Fruit fly (Drosophila melanogaster) whole organism, embryonic: Measurements from ENCODE around the gene deltaCOP.

Experiments
- Antp ChIP-seq: fragments of 200-800 bp; sonication (Bioruptor generic); optimal IDR thresholded peaks from 3 replicates; lab custom pipeline; 2016; ENCODE audit warnings: missing biosample characterization, missing genetic modification characterization
- Atf3 ChIP-seq: fragments of 200-800 bp; sonication (Bioruptor generic); optimal IDR thresholded peaks from 3 replicates; lab custom pipeline; 2016; ENCODE audit warnings: missing biosample characterization, missing genetic modification characterization
- Awh ChIP-seq: fragments of 200-800 bp; sonication (Bioruptor generic); IDR thresholded peaks from 2 replicates; pipeline ENCODE4, ENCODE4 v1.3.6; 2022; ENCODE audit warnings: missing biosample characterization, missing genetic modification characterization
- BEAF-32 ChIP-seq: fragments of 200-800 bp; sonication (Bioruptor generic); optimal IDR thresholded peaks from 3 replicates; lab custom pipeline; 2017; ENCODE audit warnings: missing biosample characterization, missing genetic modification characterization, mild to moderate bottlenecking, moderate library complexity, missing genetic modification reagents
- CG10267 ChIP-seq: fragments of 200-800 bp; sonication (Bioruptor generic); optimal IDR thresholded peaks from 2 replicates; lab custom pipeline; 2018; ENCODE audit warnings: missing biosample characterization, mild to moderate bottlenecking, missing genetic modification characterization, moderate library complexity
- CG11085 ChIP-seq: fragments of 200-800 bp; sonication (Bioruptor generic); IDR thresholded peaks from 2 replicates; pipeline ENCODE4 v1.3.6; 2022; ENCODE audit warnings: missing biosample characterization, missing genetic modification characterization
- CG11456 ChIP-seq: fragments of 200-800 bp; sonication (Bioruptor generic); IDR thresholded peaks from 3 replicates; pipeline ENCODE4 v1.3.6; 2022; ENCODE audit warnings: missing biosample characterization, missing genetic modification characterization
- CG12769 ChIP-seq: fragments of 200-800 bp; sonication (Bioruptor generic); optimal IDR thresholded peaks from 2 replicates; lab custom pipeline; 2019; ENCODE audit warnings: missing biosample characterization, mild to moderate bottlenecking, missing genetic modification characterization, moderate library complexity
- CG14050 ChIP-seq: fragments of 200-800 bp; sonication (Bioruptor generic); IDR thresholded peaks from 3 replicates; pipeline ENCODE4 v1.3.6; 2022; ENCODE audit warnings: missing biosample characterization, missing genetic modification characterization
- CG14860 ChIP-seq: fragments of 200-800 bp; sonication (Bioruptor generic); IDR thresholded peaks from 3 replicates; pipeline ENCODE4 v1.3.6; 2022; ENCODE audit warnings: missing biosample characterization, missing genetic modification characterization; ENCODE audit not compliant: partially characterized antibody
- CG15601 ChIP-seq: fragments of 200-800 bp; sonication (Bioruptor generic); optimal IDR thresholded peaks from 3 replicates; lab custom pipeline; 2019; ENCODE audit warnings: missing biosample characterization, mild to moderate bottlenecking, missing genetic modification characterization, moderate library complexity
- CG16779 ChIP-seq: fragments of 200-800 bp; sonication (Bioruptor generic); IDR thresholded peaks from 2 replicates; pipeline ENCODE4 v1.3.6; 2022; ENCODE audit warnings: missing biosample characterization, missing genetic modification characterization
- CG16813 ChIP-seq: fragments of 200-800 bp; sonication (Bioruptor generic); IDR thresholded peaks from 3 replicates; pipeline ENCODE4 v1.3.6; 2022; ENCODE audit warnings: missing biosample characterization, missing genetic modification characterization; ENCODE audit not compliant: partially characterized antibody
- CG17385 ChIP-seq: fragments of 200-800 bp; sonication (Bioruptor generic); optimal IDR thresholded peaks from 3 replicates; lab custom pipeline; 2018; ENCODE audit warnings: missing biosample characterization, mild to moderate bottlenecking, missing genetic modification characterization
- CG2875 ChIP-seq: fragments of 200-800 bp; sonication (Bioruptor generic); optimal IDR thresholded peaks from 2 replicates; lab custom pipeline; 2017; ENCODE audit warnings: missing biosample characterization, mild to moderate bottlenecking, missing genetic modification characterization, missing genetic modification reagents
- CG32767 ChIP-seq: fragments of 200-800 bp; sonication (Bioruptor generic); IDR thresholded peaks from 2 replicates; pipeline ENCODE4 v1.3.6; 2022; ENCODE audit warnings: missing biosample characterization, missing genetic modification characterization
- CG33557 ChIP-seq: fragments of 200-800 bp; sonication (Bioruptor generic); optimal IDR thresholded peaks from 2 replicates; lab custom pipeline; 2019; ENCODE audit warnings: missing biosample characterization, mild to moderate bottlenecking, missing genetic modification characterization, moderate library complexity
- CG4617 ChIP-seq: fragments of 200-800 bp; sonication (Bioruptor generic); optimal IDR thresholded peaks from 3 replicates; lab custom pipeline; 2016; ENCODE audit warnings: missing biosample characterization, missing genetic modification characterization, borderline replicate concordance
- CG6654 ChIP-seq: fragments of 200-800 bp; sonication (Bioruptor generic); optimal IDR thresholded peaks from 2 replicates; lab custom pipeline; 2017; ENCODE audit warnings: missing biosample characterization, mild to moderate bottlenecking, missing genetic modification characterization
- CG6765 ChIP-seq: fragments of 200-800 bp; sonication (Bioruptor generic); optimal IDR thresholded peaks from 3 replicates; lab custom pipeline; 2017; ENCODE audit warnings: missing biosample characterization, mild to moderate bottlenecking, missing genetic modification characterization
- CG8089 ChIP-seq: fragments of 200-800 bp; sonication (Bioruptor generic); optimal IDR thresholded peaks from 3 replicates; lab custom pipeline; 2016; ENCODE audit warnings: missing biosample characterization, missing genetic modification characterization
- CG8924 ChIP-seq: fragments of 200-800 bp; optimal IDR thresholded peaks from 3 replicates; lab custom pipeline; 2019; ENCODE audit warnings: missing biosample characterization, mild to moderate bottlenecking, missing genetic modification characterization, moderate library complexity
- CkIIα-i1 ChIP-seq: fragments of 200-800 bp; sonication (Bioruptor generic); IDR thresholded peaks from 2 replicates; pipeline ENCODE4 v1.3.6; 2022; ENCODE audit warnings: missing biosample characterization, missing genetic modification characterization
- CrebB ChIP-seq: fragments of 200-800 bp; sonication (Bioruptor generic); optimal IDR thresholded peaks from 3 replicates; lab custom pipeline; 2018; ENCODE audit warnings: missing biosample characterization, mild to moderate bottlenecking, missing genetic modification characterization
- Dip2 ChIP-seq: fragments of 200-800 bp; sonication (Bioruptor generic); IDR thresholded peaks from 2 replicates; pipeline ENCODE4 v1.3.6; 2022; ENCODE audit warnings: missing biosample characterization, missing genetic modification characterization
- Hey ChIP-seq: fragments of 200-800 bp; sonication (Bioruptor generic); optimal IDR thresholded peaks from 3 replicates; lab custom pipeline; 2018; ENCODE audit warnings: missing biosample characterization, mild to moderate bottlenecking, missing genetic modification characterization
- Hmr ChIP-seq: fragments of 200-800 bp; sonication (Bioruptor generic); optimal IDR thresholded peaks from 3 replicates; lab custom pipeline; 2017; ENCODE audit warnings: mild to moderate bottlenecking, missing biosample characterization, missing genetic modification reagents, missing genetic modification characterization
- Lhr ChIP-seq: fragments of 200-800 bp; sonication (Bioruptor generic); optimal IDR thresholded peaks from 3 replicates; lab custom pipeline; 2017; ENCODE audit warnings: mild to moderate bottlenecking, missing biosample characterization, missing genetic modification reagents, missing genetic modification characterization
- Mad ChIP-seq: fragments of 200-800 bp; sonication (Bioruptor generic); optimal IDR thresholded peaks from 2 replicates; lab custom pipeline; 2016; ENCODE audit warnings: missing biosample characterization, missing genetic modification characterization
- Nf-YA ChIP-seq: fragments of 200-800 bp; sonication (Bioruptor generic); IDR thresholded peaks from 2 replicates; pipeline ENCODE4 v1.3.6; 2022; ENCODE audit warnings: missing biosample characterization, missing genetic modification characterization
- Oaz ChIP-seq: fragments of 200-800 bp; sonication (Bioruptor generic); IDR thresholded peaks from 2 replicates; pipeline ENCODE4 v1.3.6; 2022; ENCODE audit warnings: missing biosample characterization, missing genetic modification characterization
- Pdp1 ChIP-seq, 2 experiments: fragments of 200-800 bp; sonication (Bioruptor generic); optimal IDR thresholded peaks; 3 replicates each; lab custom pipeline; 2016; ENCODE audit warnings: missing biosample characterization in 2 of 2, missing genetic modification characterization in 2 of 2, mild to moderate bottlenecking in 1 of 2, moderate library complexity in 1 of 2
- Sox102F ChIP-seq: fragments of 200-800 bp; sonication (Bioruptor generic); optimal IDR thresholded peaks from 2 replicates; lab custom pipeline; 2018; ENCODE audit warnings: missing biosample characterization, mild to moderate bottlenecking, missing genetic modification characterization, moderate library complexity
- Taf1 ChIP-seq: fragments of 200-800 bp; sonication (Bioruptor generic); IDR thresholded peaks from 2 replicates; pipeline ENCODE4 v1.3.6; 2022; ENCODE audit warnings: missing biosample characterization, missing genetic modification characterization
- ac ChIP-seq: fragments of 200-800 bp; sonication (Bioruptor generic); optimal IDR thresholded peaks from 3 replicates; lab custom pipeline; 2017; ENCODE audit warnings: missing biosample characterization, mild to moderate bottlenecking, missing genetic modification characterization
- al ChIP-seq: fragments of 200-800 bp; sonication (Bioruptor generic); IDR thresholded peaks from 2 replicates; pipeline ENCODE4 v1.3.6; 2022; ENCODE audit warnings: missing biosample characterization, missing genetic modification characterization
- chif ChIP-seq, 2 experiments: fragments of 200-800 bp; sonication (Bioruptor generic); optimal IDR thresholded peaks; 3 replicates each; lab custom pipeline; 2016; ENCODE audit warnings: missing biosample characterization in 2 of 2, missing genetic modification characterization in 2 of 2
- dm ChIP-seq: fragments of 200-800 bp; sonication (Bioruptor generic); optimal IDR thresholded peaks from 3 replicates; lab custom pipeline; 2016; ENCODE audit warnings: missing biosample characterization, missing genetic modification characterization
- fru ChIP-seq: fragments of >200 bp; optimal IDR thresholded peaks from 2 replicates; lab custom pipeline; 2017
- gce ChIP-seq: fragments of 200-800 bp; sonication (Bioruptor generic); IDR thresholded peaks from 3 replicates; pipeline ENCODE4 v1.3.6; 2022; ENCODE audit warnings: missing biosample characterization, missing genetic modification characterization
- insv ChIP-seq, 2 experiments: fragments of 200-800 bp; sonication (Bioruptor generic); optimal IDR thresholded peaks; 3 replicates each; lab custom pipeline; 2016 to 2018; ENCODE audit warnings: missing biosample characterization in 2 of 2, missing genetic modification characterization in 2 of 2
- kay ChIP-seq: fragments of 200-800 bp; sonication (Bioruptor generic); optimal IDR thresholded peaks from 2 replicates; lab custom pipeline; 2016; ENCODE audit warnings: missing biosample characterization, missing genetic modification characterization
- klu ChIP-seq: fragments of 200-800 bp; sonication (Bioruptor generic); IDR thresholded peaks from 2 replicates; pipeline ENCODE4 v1.3.6; 2022; ENCODE audit warnings: missing biosample characterization, missing genetic modification characterization
- nmo ChIP-seq: fragments of 200-800 bp; sonication (Bioruptor generic); optimal IDR thresholded peaks from 2 replicates; lab custom pipeline; 2018; ENCODE audit warnings: missing biosample characterization, mild to moderate bottlenecking, missing genetic modification characterization, moderate library complexity
- pho ChIP-seq: fragments of 200-800 bp; sonication (Bioruptor generic); optimal IDR thresholded peaks from 2 replicates; lab custom pipeline; 2016; ENCODE audit warnings: missing biosample characterization, missing genetic modification characterization
- row ChIP-seq: fragments of 200-800 bp; sonication (Bioruptor generic); IDR thresholded peaks from 3 replicates; pipeline ENCODE4 v1.3.6; 2022; ENCODE audit warnings: missing biosample characterization, missing genetic modification characterization
- sob ChIP-seq: fragments of 200-800 bp; sonication (Bioruptor generic); IDR thresholded peaks from 2 replicates; pipeline ENCODE4 v1.3.6; 2022; ENCODE audit warnings: missing biosample characterization, missing genetic modification characterization
- toy ChIP-seq: fragments of 200-800 bp; sonication (Bioruptor generic); IDR thresholded peaks from 2 replicates; pipeline ENCODE4 v1.3.6; 2022; ENCODE audit warnings: missing biosample characterization, missing genetic modification characterization
- trh ChIP-seq: fragments of 200-800 bp; sonication (Bioruptor generic); optimal IDR thresholded peaks from 2 replicates; lab custom pipeline; 2016; ENCODE audit warnings: missing biosample characterization, missing genetic modification characterization
- tx ChIP-seq: fragments of 200-800 bp; sonication (Bioruptor generic); optimal IDR thresholded peaks from 2 replicates; lab custom pipeline; 2016; ENCODE audit warnings: missing biosample characterization, missing genetic modification characterization

deltaCOP gene

DNA sequence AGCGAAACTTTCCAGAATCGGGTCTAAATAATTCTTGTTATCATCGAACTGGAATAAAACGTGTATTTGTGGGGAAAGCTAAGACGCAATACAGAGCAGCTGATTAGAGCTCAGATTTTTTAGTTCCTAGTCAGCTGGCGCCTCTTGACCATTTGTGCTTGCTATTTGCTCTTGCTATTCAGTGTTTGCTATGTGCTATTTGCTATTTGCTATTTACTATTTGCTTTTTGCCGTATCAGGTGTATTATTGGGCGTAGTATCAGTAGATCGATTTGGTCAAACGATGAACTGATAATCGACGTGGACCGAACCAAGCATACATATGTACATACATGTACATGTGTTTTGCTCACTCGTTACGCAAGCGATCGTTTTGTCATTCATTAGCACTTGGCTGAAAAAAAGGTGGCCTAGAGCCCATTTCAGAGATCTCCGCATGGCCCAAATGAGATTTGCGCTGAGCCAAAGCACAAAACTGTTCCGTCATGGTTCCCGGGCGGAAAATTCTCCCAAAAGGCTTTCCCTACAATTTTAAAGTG lies 16.1 kb downstream of the deltaCOP start (continued):
- TF ChIP-seq BEAF-32 (GFP tag; lab: Kevin White, UChicago) (no peak), al (GFP tag; lab: Robert Waterston, UW) (peak; percentile 5; the same call in 1 of the 2 replicates), fru (no peak), Sox102F (GFP tag; lab: Kevin White, UChicago) (peak; percentile 38), CG16779 (GFP tag; lab: Robert Waterston, UW) (0 out of 2 replicates have a peak, but pooled peaks have one; percentile 37), Pdp1 (GFP tag; optimal IDR thresholded peaks at IDR 0.05; lab: Kevin White, UChicago) (peak; percentile 10 to 91), CG11456 (GFP tag; lab: Robert Waterston, UW) (peak; percentile 59; the same call in 1 of the 3 replicates), CG14050 (GFP tag; lab: Robert Waterston, UW) (0 out of 3 replicates have a peak, but pooled peaks have one; percentile 17), nmo (no peak), Hmr (GFP tag; lab: Kevin White, UChicago) (peak; percentile 81), Mad (GFP tag; lab: Kevin White, UChicago) (peak; percentile 29), Awh (GFP tag; lab: Robert Waterston, UW) (peak; percentile 70), kay (no peak), CG15601 (tag; lab: Kevin White, UChicago) (peak; percentile 14), Atf3 (no peak), trh (GFP tag; lab: Kevin White, UChicago) (peak; percentile 24), CG4617 (GFP tag; lab: Kevin White, UChicago) (no peak), CG32767 (GFP tag; lab: Robert Waterston, UW) (no peak), Lhr (no peak), CG16813 (GFP tag; lab: Robert Waterston, UW) (no peak), row (GFP tag; lab: Robert Waterston, UW) (peak; percentile 15; the same call in 1 of the 3 replicates), dm (GFP tag; lab: Kevin White, UChicago) (peak; percentile 4), CG12769 (tag; lab: Kevin White, UChicago) (peak; percentile 74), CG8089 (GFP tag; lab: Kevin White, UChicago) (peak; percentile 61), chif (GFP tag; optimal IDR thresholded peaks at IDR 0.05; lab: Kevin White, UChicago) (peak in 1 of 2 experiments; percentile 66), CkIIα-i1 (no peak), Antp (no peak), Nf-YA (GFP tag; lab: Robert Waterston, UW) (peak; percentile 34; the same call in 1 of the 2 replicates), sob (GFP tag; lab: Robert Waterston, UW) (peak; percentile 46; the same call in 1 of the 2 replicates), gce (GFP tag; lab: Robert Waterston, UW) (no peak), CG10267 (no peak), CG6765 (GFP tag; lab: Kevin White, UChicago) (peak; percentile 13), CrebB (tag; lab: Kevin White, UChicago) (peak; percentile 54), toy (GFP tag; lab: Robert Waterston, UW) (peak; percentile 53; the same call in 1 of the 2 replicates), CG14860 (GFP tag; lab: Robert Waterston, UW) (no peak), Oaz (GFP tag; lab: Robert Waterston, UW) (no peak), CG2875 (GFP tag; lab: Kevin White, UChicago) (peak; percentile 53), pho (GFP tag; lab: Kevin White, UChicago) (peak; percentile 72), Hey (tag; lab: Kevin White, UChicago) (peak; percentile 56), Dip2 (GFP tag; lab: Robert Waterston, UW) (no peak), CG6654 (GFP tag; lab: Kevin White, UChicago) (no peak), Taf1 (no peak), CG8924 (no peak), CG17385 (GFP tag; lab: Kevin White, UChicago) (peak; percentile 23), tx (peak; percentile 54), CG33557 (GFP tag; lab: Kevin White, UChicago) (no peak), insv (GFP tag; optimal IDR thresholded peaks at IDR 0.05; lab: Kevin White, UChicago) (no peak), klu (GFP tag; lab: Robert Waterston, UW) (0 out of 2 replicates have a peak, but pooled peaks have one; percentile 23), CG11085 (GFP tag; lab: Robert Waterston, UW) (no peak), ac (GFP tag; lab: Kevin White, UChicago) (no peak)
